Worm (Caenorhabditis elegans) whole organism, L1 larva: ENCODE data around the gene K10B3.5.
A peak's percentile ranks its signal among the peaks of the same experiment; 100 is the strongest.

Source experiments
- C16A3.4 ChIP-seq: fragments of 150-350 bp; optimal IDR thresholded peaks from 2 replicates; lab custom pipeline; 2014; ENCODE audit warnings: missing biosample characterization, missing genetic modification characterization
- F16B12.6 ChIP-seq: fragments of 150-350 bp; optimal IDR thresholded peaks from 2 replicates; lab custom pipeline; 2014; ENCODE audit warnings: missing biosample characterization, missing genetic modification characterization
- aha-1 ChIP-seq: fragments of 150-350 bp; optimal IDR thresholded peaks from 2 replicates; lab custom pipeline; 2014; ENCODE audit warnings: missing biosample characterization, missing genetic modification characterization
- aly-2 ChIP-seq: fragments of 150-350 bp; optimal IDR thresholded peaks from 2 replicates; lab custom pipeline; 2014; ENCODE audit warnings: missing biosample characterization, missing genetic modification characterization
- blmp-1 ChIP-seq: fragments of 150-350 bp; optimal IDR thresholded peaks from 2 replicates; lab custom pipeline; 2014; ENCODE audit warnings: missing biosample characterization, missing genetic modification characterization
- ceh-8 ChIP-seq: fragments of 200-800 bp; sonication (Bioruptor generic); optimal IDR thresholded peaks from 2 replicates; lab custom pipeline; 2018; ENCODE audit warnings: mild to moderate bottlenecking, missing genetic modification characterization, moderate library complexity, missing compliant biosample characterization
- ceh-82 ChIP-seq, 3 experiments: fragments of 150-350 bp in 1 of 3; sonication (generic microtip) in 2 of 3; optimal IDR thresholded peaks; 2 replicates each; lab custom pipeline; 2014 to 2017; ENCODE audit warnings: missing biosample characterization in 3 of 3, missing genetic modification characterization in 3 of 3
- ces-1 ChIP-seq: fragments of 150-350 bp; optimal IDR thresholded peaks from 2 replicates; lab custom pipeline; 2014; ENCODE audit warnings: missing biosample characterization, missing genetic modification reagents, missing genetic modification characterization
- efl-1 ChIP-seq, 4 experiments: fragments of 150-350 bp; optimal IDR thresholded peaks in 3 of 4; peaks in 1 of 4; 1 replicate in 1 of 4; 2 replicates in 3 of 4; lab custom pipeline; 2014; ENCODE audit warnings: missing biosample characterization in 2 of 4, missing genetic modification characterization in 2 of 4, missing genetic modification reagents in 2 of 4
- egl-27 ChIP-seq, 2 experiments: fragments of 150-350 bp in 1 of 2; sonication (generic microtip); optimal IDR thresholded peaks; 3 replicates each; lab custom pipeline; 2017 to 2018; ENCODE audit warnings: missing biosample characterization in 2 of 2, missing genetic modification characterization in 2 of 2, missing genetic modification reagents in 2 of 2
- elt-2 ChIP-seq: sonication (generic microtip); optimal IDR thresholded peaks from 2 replicates; lab custom pipeline; 2016; ENCODE audit warnings: missing genetic modification characterization, mild to moderate bottlenecking, inconsistent platforms, missing compliant biosample characterization, missing genetic modification reagents
- ets-5 ChIP-seq: fragments of 200-800 bp; sonication (Bioruptor generic); IDR thresholded peaks from 2 replicates; pipeline ENCODE4 v1.3.6; 2022; ENCODE audit warnings: missing genetic modification characterization, missing compliant biosample characterization
- fkh-4 ChIP-seq: sonication (generic microtip); optimal IDR thresholded peaks from 2 replicates; lab custom pipeline; 2016; ENCODE audit warnings: missing compliant biosample characterization, missing genetic modification characterization, borderline replicate concordance
- fkh-8 ChIP-seq: sonication (generic microtip); optimal IDR thresholded peaks from 2 replicates; lab custom pipeline; 2016; ENCODE audit warnings: mild to moderate bottlenecking, missing genetic modification characterization, missing compliant biosample characterization
- hpl-2 ChIP-seq: fragments of 150-350 bp; optimal IDR thresholded peaks from 2 replicates; lab custom pipeline; 2014; ENCODE audit warnings: missing biosample characterization, missing genetic modification reagents, missing genetic modification characterization
- lin-13 ChIP-seq: fragments of 150-350 bp; optimal IDR thresholded peaks from 2 replicates; lab custom pipeline; 2014; ENCODE audit warnings: missing biosample characterization, missing genetic modification reagents, missing genetic modification characterization
- lin-14 ChIP-seq: fragments of 200-800 bp; sonication (Bioruptor generic); optimal IDR thresholded peaks from 2 replicates; lab custom pipeline; 2018; ENCODE audit warnings: mild to moderate bottlenecking, missing genetic modification characterization, moderate library complexity, missing compliant biosample characterization
- lin-35 ChIP-seq, 2 experiments: fragments of 150-350 bp; optimal IDR thresholded peaks; 2 replicates each; lab custom pipeline; 2014; ENCODE audit warnings: missing biosample characterization in 2 of 2, missing genetic modification characterization in 2 of 2, missing genetic modification reagents in 2 of 2
- mab-9 ChIP-seq: fragments of 200-800 bp; sonication (Bioruptor generic); IDR thresholded peaks from 2 replicates; pipeline ENCODE4 v1.3.6; 2022; ENCODE audit warnings: missing genetic modification reagents, missing genetic modification characterization, missing compliant biosample characterization
- mdl-1 ChIP-seq, 2 experiments: fragments of 150-350 bp; optimal IDR thresholded peaks; 2 replicates each; lab custom pipeline; 2014 to 2017; ENCODE audit warnings: missing biosample characterization in 2 of 2, missing genetic modification characterization in 2 of 2, inconsistent platforms in 1 of 2
- mef-2 ChIP-seq: fragments of 150-350 bp; optimal IDR thresholded peaks from 2 replicates; lab custom pipeline; 2014; ENCODE audit warnings: missing biosample characterization, missing genetic modification characterization
- nhr-11 ChIP-seq: fragments of 150-350 bp; optimal IDR thresholded peaks from 2 replicates; lab custom pipeline; 2014; ENCODE audit warnings: missing biosample characterization, missing genetic modification characterization
- nhr-12 ChIP-seq: sonication (generic microtip); optimal IDR thresholded peaks from 2 replicates; lab custom pipeline; 2017; ENCODE audit warnings: missing biosample characterization, missing genetic modification characterization
- nhr-19 ChIP-seq: fragments of 200-800 bp; sonication (Bioruptor generic); conservative IDR thresholded peaks from 2 replicates; pipeline ENCODE4 v1.3.6; 2022; ENCODE audit warnings: missing genetic modification characterization, missing compliant biosample characterization
- nhr-71 ChIP-seq: sonication (generic microtip); optimal IDR thresholded peaks from 2 replicates; lab custom pipeline; 2016; ENCODE audit warnings: mild to moderate bottlenecking, missing genetic modification characterization, moderate library complexity, missing compliant biosample characterization
- nhr-76 ChIP-seq: sonication (generic microtip); optimal IDR thresholded peaks from 2 replicates; lab custom pipeline; 2017; ENCODE audit warnings: missing biosample characterization, missing genetic modification characterization
- nhr-77 ChIP-seq: fragments of 150-350 bp; optimal IDR thresholded peaks from 2 replicates; lab custom pipeline; 2014; ENCODE audit warnings: missing biosample characterization, missing genetic modification characterization
- nhr-84 ChIP-seq: sonication (generic microtip); optimal IDR thresholded peaks from 2 replicates; lab custom pipeline; 2017; ENCODE audit warnings: missing biosample characterization, missing genetic modification characterization
- nhr-85 ChIP-seq: sonication (generic microtip); peaks from one replicate; lab custom pipeline; 2016; ENCODE audit warnings: missing genetic modification characterization, inconsistent platforms, missing compliant biosample characterization
- nhr-90 ChIP-seq: sonication (generic microtip); optimal IDR thresholded peaks from 2 replicates; lab custom pipeline; 2016; ENCODE audit warnings: mild to moderate bottlenecking, missing genetic modification characterization, missing compliant biosample characterization; ENCODE audit not compliant: poor library complexity
- pag-3 ChIP-seq: sonication (generic microtip); optimal IDR thresholded peaks from 2 replicates; lab custom pipeline; 2017; ENCODE audit warnings: missing genetic modification characterization, mild to moderate bottlenecking, missing compliant biosample characterization, antibody characterized with exemption, borderline replicate concordance; ENCODE audit not compliant: insufficient read depth
- pax-3 ChIP-seq: fragments of 200-800 bp; sonication (Bioruptor generic); optimal IDR thresholded peaks from 2 replicates; lab custom pipeline; 2018; ENCODE audit warnings: mild to moderate bottlenecking, missing genetic modification characterization, moderate library complexity, missing compliant biosample characterization
- pqm-1 ChIP-seq: sonication (generic microtip); optimal IDR thresholded peaks from 3 replicates; lab custom pipeline; 2017; ENCODE audit warnings: missing biosample characterization, missing genetic modification characterization
- skn-1 ChIP-seq: fragments of 150-350 bp; optimal IDR thresholded peaks from 2 replicates; lab custom pipeline; 2014; ENCODE audit warnings: missing biosample characterization, missing genetic modification characterization
- snu-23 ChIP-seq: sonication (generic microtip); optimal IDR thresholded peaks from 2 replicates; lab custom pipeline; 2016; ENCODE audit warnings: missing genetic modification characterization, missing compliant biosample characterization
- sox-4 ChIP-seq: sonication (generic microtip); optimal IDR thresholded peaks from 2 replicates; lab custom pipeline; 2016; ENCODE audit warnings: missing genetic modification characterization, missing compliant biosample characterization
- sup-37 ChIP-seq: fragments of 200-800 bp; sonication (Bioruptor generic); optimal IDR thresholded peaks from 2 replicates; lab custom pipeline; 2018; ENCODE audit warnings: mild to moderate bottlenecking, missing genetic modification characterization, missing compliant biosample characterization
- unc-98 ChIP-seq: fragments of 200-800 bp; sonication (Bioruptor generic); IDR thresholded peaks from 2 replicates; pipeline ENCODE4 v1.3.6; 2022; ENCODE audit warnings: missing genetic modification characterization, missing compliant biosample characterization
- zip-4 ChIP-seq: fragments of 200-800 bp; sonication (Bioruptor generic); optimal IDR thresholded peaks from 2 replicates; lab custom pipeline; 2018; ENCODE audit warnings: mild to moderate bottlenecking, missing genetic modification characterization, moderate library complexity, missing compliant biosample characterization
- ztf-11 ChIP-seq, 2 experiments: sonication (generic microtip); optimal IDR thresholded peaks; 2 replicates each; lab custom pipeline; 2016 to 2017; ENCODE audit warnings: missing genetic modification characterization in 2 of 2, missing biosample characterization in 1 of 2, missing compliant biosample characterization in 1 of 2
- ztf-4 ChIP-seq: fragments of 150-350 bp; optimal IDR thresholded peaks from 2 replicates; lab custom pipeline; 2014; ENCODE audit warnings: missing biosample characterization, missing genetic modification characterization

The K10B3.5 gene

ce11 chrX:3099832-3100231 is 6.4 kb downstream of the K10B3.5 start, which contains the start of gene sec-3 (continued):
- TF ChIP-seq ceh-82 (tag; optimal IDR thresholded peaks at IDR 0.05; lab: Kevin White, UChicago) = peak; percentile 80 to 90 (median 88)

- no peak for TF ChIP-seq nhr-90 (tag; lab: Kevin White, UChicago)
- no peak for TF ChIP-seq hpl-2 (GFP tag; lab: Kevin White, UChicago)
- peak; percentile 83 for TF ChIP-seq blmp-1 (tag; lab: Kevin White, UChicago)
- TF ChIP-seq efl-1 (optimal IDR thresholded peaks at IDR 0.05; lab: Kevin White, UChicago) = no peak
- TF ChIP-seq efl-1 (GFP tag; optimal IDR thresholded peaks at IDR 0.05 in 1 of 2; lab: Kevin White, UChicago) = peak in 1 of 2 experiments; percentile 10
- no peak for TF ChIP-seq zip-4 (GFP tag; lab: Kevin White, UChicago)
These were observed 12.0 kb downstream of the K10B3.5 start, which contains the start of gene wrt-2 for ce11 chrX:3094304-3094703. Gene wrt-2, minus strand, starts transcription at chrX:3094349.

ce11 chrX:3092460-3092859 is 13.8 kb downstream of the K10B3.5 start:
- TF ChIP-seq blmp-1 (tag; lab: Kevin White, UChicago) = no peak
- TF ChIP-seq aha-1 (tag; lab: Kevin White, UChicago) = no peak
- no peak for TF ChIP-seq F16B12.6 (tag; lab: Kevin White, UChicago)
- TF ChIP-seq ztf-4 = no peak
- no peak for TF ChIP-seq nhr-84 (tag; lab: Kevin White, UChicago)
- TF ChIP-seq ceh-8 (GFP tag; lab: Kevin White, UChicago) = no peak
- no peak for TF ChIP-seq mdl-1 (tag; optimal IDR thresholded peaks at IDR 0.05; lab: Kevin White, UChicago)
- no peak for TF ChIP-seq C16A3.4 (tag; lab: Kevin White, UChicago)
- no peak for TF ChIP-seq ztf-11 (tag; optimal IDR thresholded peaks at IDR 0.05; lab: Kevin White, UChicago)
- peak; percentile 12 for TF ChIP-seq nhr-71
- TF ChIP-seq unc-98 (GFP tag; lab: Robert Waterston, UW) = no peak
- no peak for TF ChIP-seq ces-1 (GFP tag; lab: Kevin White, UChicago)
- TF ChIP-seq snu-23 (GFP tag; lab: Kevin White, UChicago) = no peak
- no peak for TF ChIP-seq pax-3
- TF ChIP-seq nhr-90 (tag; lab: Kevin White, UChicago) = peak; percentile 23
- TF ChIP-seq sup-37 = no peak

- peak; percentile 6 for TF ChIP-seq nhr-85 (tag; lab: Kevin White, UChicago)
- no peak for TF ChIP-seq nhr-19
- TF ChIP-seq, all 84 proteins: peak for 1
These were observed 15.0 kb downstream of the K10B3.5 start for ce11 chrX:3091119-3091746.

- no peak for TF ChIP-seq fkh-4 (tag; lab: Kevin White, UChicago)
- no peak for TF ChIP-seq aly-2 (tag; lab: Kevin White, UChicago)
- TF ChIP-seq sup-37 = no peak
- peak; percentile 4 to 11 for TF ChIP-seq efl-1 (optimal IDR thresholded peaks at IDR 0.05; lab: Kevin White, UChicago)
- peak in 1 of 2 experiments; percentile 92 for TF ChIP-seq efl-1 (GFP tag; optimal IDR thresholded peaks at IDR 0.05 in 1 of 2; lab: Kevin White, UChicago)
- no peak for TF ChIP-seq sox-4 (tag; lab: Kevin White, UChicago)
- TF ChIP-seq mef-2 = no peak
- TF ChIP-seq mdl-1 (tag; optimal IDR thresholded peaks at IDR 0.05; lab: Kevin White, UChicago) = peak in 1 of 2 experiments; percentile 57
- peak; percentile 68 for TF ChIP-seq aha-1 (tag; lab: Kevin White, UChicago)
- TF ChIP-seq ets-5 (GFP tag; lab: Robert Waterston, UW) = no peak
- peak; percentile 35 for TF ChIP-seq nhr-90 (tag; lab: Kevin White, UChicago)
- peak; percentile 25 for TF ChIP-seq pqm-1 (tag; lab: Kevin White, UChicago)
- TF ChIP-seq nhr-76 (tag; lab: Kevin White, UChicago) = no peak
- TF ChIP-seq hpl-2 (GFP tag; lab: Kevin White, UChicago) = no peak
- no peak for TF ChIP-seq ces-1 (GFP tag; lab: Kevin White, UChicago)
- no peak for TF ChIP-seq nhr-11 (tag; lab: Kevin White, UChicago)
- TF ChIP-seq nhr-12 (tag; lab: Kevin White, UChicago) = no peak
- TF ChIP-seq elt-2 (tag; lab: Kevin White, UChicago) = peak; percentile 78
- TF ChIP-seq skn-1 = peak; percentile 34
- TF ChIP-seq mab-9 = no peak
- no peak for TF ChIP-seq egl-27 (tag; optimal IDR thresholded peaks at IDR 0.05; lab: Kevin White, UChicago)
- no peak for TF ChIP-seq lin-13 (GFP tag; lab: Kevin White, UChicago)
- no peak for TF ChIP-seq zip-4 (GFP tag; lab: Kevin White, UChicago)
- TF ChIP-seq pag-3 (tag; lab: Kevin White, UChicago) = peak; percentile 24
- peak in 1 of 2 experiments; percentile 52 for TF ChIP-seq lin-35 (GFP tag; optimal IDR thresholded peaks at IDR 0.05; lab: Kevin White, UChicago)
- peak; percentile 90 for TF ChIP-seq lin-14
- no peak for TF ChIP-seq nhr-77 (tag; lab: Kevin White, UChicago)
- no peak for TF ChIP-seq fkh-8 (tag; lab: Kevin White, UChicago)
- TF ChIP-seq blmp-1 (tag; lab: Kevin White, UChicago) = peak; percentile 14
These were observed 16.3 kb downstream of the K10B3.5 start for ce11 chrX:3089894-3090414.
